Worm (Caenorhabditis elegans) whole organism, young adult: ENCODE results near the gene C36A4.10.

Experiments used
- athp-1 ChIP-seq: sonication (generic microtip); optimal IDR thresholded peaks from 2 replicates; lab custom pipeline; 2017; ENCODE audit warnings: mild to moderate bottlenecking, missing genetic modification characterization, missing compliant biosample characterization
- attf-3 ChIP-seq: fragments of 200-800 bp; sonication (Bioruptor generic); conservative IDR thresholded peaks from 2 replicates; pipeline ENCODE4 v1.3.6; 2022; ENCODE audit warnings: missing genetic modification reagents, missing genetic modification characterization, missing compliant biosample characterization
- nfya-1 ChIP-seq: sonication (generic microtip); optimal IDR thresholded peaks from 2 replicates; lab custom pipeline; 2017; ENCODE audit warnings: antibody characterized with exemption, missing compliant biosample characterization, missing genetic modification characterization, borderline replicate concordance; ENCODE audit not compliant: insufficient read depth
- nfya-2 ChIP-seq: fragments of 200-800 bp; sonication (Bioruptor generic); IDR thresholded peaks from 2 replicates; pipeline ENCODE4 v1.3.6; 2022; ENCODE audit warnings: missing genetic modification reagents, missing genetic modification characterization, missing compliant biosample characterization
- pha-4 ChIP-seq: fragments of 150-350 bp; sonication (generic microtip); optimal IDR thresholded peaks from 2 replicates; lab custom pipeline; 2014; ENCODE audit warnings: missing biosample characterization, missing genetic modification reagents, missing genetic modification characterization
- tbx-9 ChIP-seq: sonication (generic microtip); optimal IDR thresholded peaks from 2 replicates; lab custom pipeline; 2016; ENCODE audit warnings: borderline replicate concordance, missing genetic modification characterization, inconsistent platforms, missing compliant biosample characterization

ce11 chrIII:3873424-3873823, 42.1 kb upstream of the C36A4.10 start:
- TF ChIP-seq nfya-1 (tag; lab: Kevin White, UChicago) (no peak), pha-4 (tag; lab: Kevin White, UChicago) (no peak), attf-3 (no peak), tbx-9 (tag; lab: Kevin White, UChicago) (no peak), nfya-2 (GFP tag; lab: Robert Waterston, UW) (no peak), athp-1 (tag; lab: Kevin White, UChicago) (no peak)
